Worm (Caenorhabditis elegans): ENCODE data around the gene odr-10.

ce11 chrX:6835166-6835565 is 30.6 kb downstream of the odr-10 start, which contains the start of gene F41B4.2:
- TF ChIP-seq sox-4 (tag; optimal IDR thresholded peaks at IDR 0.05) (no peak), ces-1 (GFP tag; optimal IDR thresholded peaks at IDR 0.05) (no peak), skn-1 (tag; optimal IDR thresholded peaks at IDR 0.05) (no peak), tbx-2 (tag; optimal IDR thresholded peaks at IDR 0.05) (no peak), egl-27 (tag; optimal IDR thresholded peaks at IDR 0.05) (no peak), lsy-2 (tag; optimal IDR thresholded peaks at IDR 0.05) (no peak), zip-4 (GFP tag; optimal IDR thresholded peaks at IDR 0.05) (no peak), ama-1 (optimal IDR thresholded peaks at IDR 0.05) (no peak), elt-2 (tag; optimal IDR thresholded peaks at IDR 0.05) (no peak), Y116A8C.19 (tag; optimal IDR thresholded peaks at IDR 0.05; ENCODE audit: borderline replicate concordance) (no peak)

Measured in whole organism, L1 larva.